Worm (Caenorhabditis elegans) whole organism, L3 larva: ENCODE results near the gene B0554.5.

Experiments used
- R02D3.7 ChIP-seq: fragments of 150-350 bp; optimal IDR thresholded peaks from 2 replicates; lab custom pipeline; 2014; ENCODE audit warnings: missing biosample characterization, missing genetic modification characterization
- aly-2 ChIP-seq: fragments of 150-350 bp; optimal IDR thresholded peaks from 2 replicates; lab custom pipeline; 2014; ENCODE audit warnings: missing biosample characterization, missing genetic modification characterization
- ama-1 ChIP-seq: fragments of 150-350 bp; optimal IDR thresholded peaks from 2 replicates; lab custom pipeline; 2018
- ceh-16 ChIP-seq: sonication (generic microtip); optimal IDR thresholded peaks from 2 replicates; lab custom pipeline; 2017; ENCODE audit warnings: missing biosample characterization, missing genetic modification characterization
- ceh-28 ChIP-seq: fragments of 150-350 bp; optimal IDR thresholded peaks from 2 replicates; lab custom pipeline; 2014; ENCODE audit warnings: missing biosample characterization, missing genetic modification reagents, missing genetic modification characterization
- ceh-82 ChIP-seq: fragments of 150-350 bp; optimal IDR thresholded peaks from 2 replicates; lab custom pipeline; 2014; ENCODE audit warnings: missing biosample characterization, missing genetic modification characterization
- ceh-9 ChIP-seq: sonication (generic microtip); optimal IDR thresholded peaks from 2 replicates; lab custom pipeline; 2018; ENCODE audit warnings: missing biosample characterization, missing genetic modification characterization
- daf-12 ChIP-seq: fragments of 150-350 bp; optimal IDR thresholded peaks from 2 replicates; lab custom pipeline; 2014; ENCODE audit warnings: missing biosample characterization, missing genetic modification reagents, missing genetic modification characterization
- egl-27 ChIP-seq: sonication (generic microtip); optimal IDR thresholded peaks from 4 replicates; lab custom pipeline; 2017; ENCODE audit warnings: missing biosample characterization, missing genetic modification reagents, missing genetic modification characterization
- egl-5 ChIP-seq: fragments of 150-350 bp; optimal IDR thresholded peaks from 2 replicates; lab custom pipeline; 2017; ENCODE audit warnings: missing biosample characterization, missing genetic modification reagents, missing genetic modification characterization, inconsistent platforms
- elt-2 ChIP-seq: sonication (generic microtip); optimal IDR thresholded peaks from 2 replicates; lab custom pipeline; 2016; ENCODE audit warnings: missing genetic modification reagents, mild to moderate bottlenecking, missing genetic modification characterization, missing compliant biosample characterization
- elt-3 ChIP-seq, 3 experiments: fragments of 150-350 bp in 1 of 3; sonication (generic microtip) in 2 of 3; optimal IDR thresholded peaks; 2 replicates in 2 of 3; 4 replicates in 1 of 3; lab custom pipeline; 2014 to 2017; ENCODE audit warnings: missing biosample characterization in 3 of 3, missing genetic modification characterization in 3 of 3
- fkh-10 ChIP-seq: sonication (generic microtip); optimal IDR thresholded peaks from 2 replicates; lab custom pipeline; 2017; ENCODE audit warnings: missing biosample characterization, missing genetic modification reagents, missing genetic modification characterization
- fkh-2 ChIP-seq: fragments of 150-350 bp; optimal IDR thresholded peaks from 2 replicates; lab custom pipeline; 2014; ENCODE audit warnings: missing biosample characterization, missing genetic modification reagents, missing genetic modification characterization
- fos-1 ChIP-seq: fragments of 150-350 bp; optimal IDR thresholded peaks from 2 replicates; lab custom pipeline; 2014; ENCODE audit warnings: missing biosample characterization, missing genetic modification characterization
- hmg-11 ChIP-seq: sonication (generic microtip); optimal IDR thresholded peaks from 2 replicates; lab custom pipeline; 2016; ENCODE audit warnings: missing genetic modification characterization, missing compliant biosample characterization
- jun-1 ChIP-seq: fragments of 150-350 bp; optimal IDR thresholded peaks from 2 replicates; lab custom pipeline; 2014; ENCODE audit warnings: missing biosample characterization, missing genetic modification reagents, missing genetic modification characterization
- lin-15B ChIP-seq: fragments of 150-350 bp; optimal IDR thresholded peaks from 2 replicates; lab custom pipeline; 2014; ENCODE audit warnings: missing biosample characterization, missing genetic modification characterization
- lin-39 ChIP-seq: fragments of 150-350 bp; optimal IDR thresholded peaks from 2 replicates; lab custom pipeline; 2018; ENCODE audit warnings: missing biosample characterization, missing genetic modification reagents, missing genetic modification characterization
- mdl-1 ChIP-seq: fragments of 150-350 bp; optimal IDR thresholded peaks from 2 replicates; lab custom pipeline; 2014; ENCODE audit warnings: missing biosample characterization, missing genetic modification characterization
- mml-1 ChIP-seq: fragments of 150-350 bp; sonication (generic microtip); optimal IDR thresholded peaks from 3 replicates; lab custom pipeline; 2014; ENCODE audit warnings: missing biosample characterization, missing genetic modification characterization
- nfya-1 ChIP-seq: sonication (generic microtip); optimal IDR thresholded peaks from 2 replicates; lab custom pipeline; 2017; ENCODE audit warnings: missing genetic modification characterization, mild to moderate bottlenecking, missing compliant biosample characterization, antibody characterized with exemption, moderate library complexity; ENCODE audit not compliant: insufficient read depth
- nhr-23 ChIP-seq: fragments of 150-350 bp; optimal IDR thresholded peaks from 2 replicates; lab custom pipeline; 2014; ENCODE audit warnings: missing biosample characterization, missing genetic modification reagents, missing genetic modification characterization
- nhr-237 ChIP-seq: fragments of 150-350 bp; optimal IDR thresholded peaks from 2 replicates; lab custom pipeline; 2014; ENCODE audit warnings: missing biosample characterization, missing genetic modification characterization
- nhr-25 ChIP-seq: sonication (generic microtip); optimal IDR thresholded peaks from 2 replicates; lab custom pipeline; 2017; ENCODE audit warnings: missing biosample characterization, missing genetic modification characterization
- nhr-28 ChIP-seq: fragments of 150-350 bp; optimal IDR thresholded peaks from 2 replicates; lab custom pipeline; 2014; ENCODE audit warnings: missing biosample characterization, missing genetic modification characterization
- nhr-43 ChIP-seq: sonication (generic microtip); optimal IDR thresholded peaks from 2 replicates; lab custom pipeline; 2016; ENCODE audit warnings: mild to moderate bottlenecking, missing genetic modification characterization, missing compliant biosample characterization; ENCODE audit not compliant: poor library complexity, severe bottlenecking
- nhr-67 ChIP-seq: fragments of 150-350 bp; optimal IDR thresholded peaks from 2 replicates; lab custom pipeline; 2014; ENCODE audit warnings: missing biosample characterization, missing genetic modification characterization
- nhr-76 ChIP-seq: fragments of 150-350 bp; sonication (generic microtip); optimal IDR thresholded peaks from 5 replicates; lab custom pipeline; 2014; ENCODE audit warnings: missing biosample characterization, missing genetic modification characterization
- pha-4 ChIP-seq: fragments of 150-350 bp; optimal IDR thresholded peaks from 2 replicates; lab custom pipeline; 2014; ENCODE audit warnings: missing biosample characterization, missing genetic modification reagents, missing genetic modification characterization
- pqm-1 ChIP-seq: fragments of 150-350 bp; optimal IDR thresholded peaks from 2 replicates; lab custom pipeline; 2017; ENCODE audit warnings: missing biosample characterization, missing genetic modification characterization, inconsistent platforms
- sea-2 ChIP-seq: fragments of 150-350 bp; sonication (generic microtip); optimal IDR thresholded peaks from 4 replicates; lab custom pipeline; 2014; ENCODE audit warnings: missing biosample characterization, missing genetic modification reagents, missing genetic modification characterization
- snpc-4 ChIP-seq: fragments of 150-350 bp; optimal IDR thresholded peaks from 2 replicates; lab custom pipeline; 2014; ENCODE audit warnings: missing biosample characterization, missing genetic modification characterization
- tbx-2 ChIP-seq: sonication (generic microtip); optimal IDR thresholded peaks from 2 replicates; lab custom pipeline; 2016; ENCODE audit warnings: mild to moderate bottlenecking, missing genetic modification characterization, missing compliant biosample characterization
- unc-39 ChIP-seq: sonication (generic microtip); optimal IDR thresholded peaks from 4 replicates; lab custom pipeline; 2017; ENCODE audit warnings: missing biosample characterization, missing genetic modification characterization
- unc-62 ChIP-seq: fragments of 150-350 bp; sonication (generic microtip); optimal IDR thresholded peaks from 4 replicates; lab custom pipeline; 2014; ENCODE audit warnings: missing biosample characterization, missing genetic modification reagents, missing genetic modification characterization
- zag-1 ChIP-seq: fragments of 150-350 bp; optimal IDR thresholded peaks from 2 replicates; lab custom pipeline; 2014; ENCODE audit warnings: missing biosample characterization, missing genetic modification characterization
- ztf-11 ChIP-seq: fragments of 150-350 bp; optimal IDR thresholded peaks from 2 replicates; lab custom pipeline; 2014; ENCODE audit warnings: missing biosample characterization, missing genetic modification characterization

The B0554.5 gene

ce11 chrV:424140-424539 is at the start of gene B0554.5:
TSS of gene B0554.5 (plus strand) at chrV:424440.
- TF ChIP-seq ceh-28: no peak
- TF ChIP-seq elt-2 (tag; lab: Kevin White, UChicago): no peak
- TF ChIP-seq hmg-11: no peak
- TF ChIP-seq nfya-1: no peak
- TF ChIP-seq pha-4 (tag; lab: Kevin White, UChicago): no peak

ce11 chrV:376790-377189 is 47.5 kb upstream of the B0554.5 start:
- TF ChIP-seq unc-62 (no peak), R02D3.7 (tag; lab: Kevin White, UChicago) (no peak), elt-2 (tag; lab: Kevin White, UChicago) (peak; percentile 51), fkh-10 (GFP tag; lab: Kevin White, UChicago) (no peak), ceh-28 (no peak), elt-3 (tag; optimal IDR thresholded peaks at IDR 0.05; lab: Kevin White, UChicago) (peak in 1 of 3 experiments; percentile 35), sea-2 (GFP tag; lab: Kevin White, UChicago) (no peak), jun-1 (tag; lab: Kevin White, UChicago) (no peak), nhr-43 (tag; lab: Kevin White, UChicago) (no peak), ceh-16 (tag; lab: Kevin White, UChicago) (no peak), mml-1 (no peak), mdl-1 (tag; lab: Kevin White, UChicago) (no peak), nhr-28 (no peak), fos-1 (tag; lab: Kevin White, UChicago) (no peak), ama-1 (lab: Kevin White, UChicago) (no peak)

ce11 chrV:378231-378630 is 46.0 kb upstream of the B0554.5 start:
- TF ChIP-seq pqm-1 (no peak), fkh-10 (GFP tag; lab: Kevin White, UChicago) (no peak), nhr-43 (tag; lab: Kevin White, UChicago) (peak; percentile 29), ceh-9 (tag; lab: Kevin White, UChicago) (no peak), lin-15B (tag; lab: Kevin White, UChicago) (no peak), nfya-1 (no peak), jun-1 (tag; lab: Kevin White, UChicago) (no peak), elt-3 (tag; optimal IDR thresholded peaks at IDR 0.05; lab: Kevin White, UChicago) (no peak), nhr-23 (tag; lab: Kevin White, UChicago) (peak; percentile 40), nhr-25 (peak; percentile 25)
- TF ChIP-seq, all 47 proteins: peak for 3

ce11 chrV:380186-380585 is 44.1 kb upstream of the B0554.5 start, which contains the start of gene mltn-8:
TSS of gene mltn-8 (minus strand) at chrV:380286.
- TF ChIP-seq mdl-1 (tag; lab: Kevin White, UChicago) (no peak), daf-12 (tag; lab: Kevin White, UChicago) (no peak), R02D3.7 (tag; lab: Kevin White, UChicago) (no peak), nhr-76 (tag; lab: Kevin White, UChicago) (no peak), mml-1 (no peak), nfya-1 (no peak), egl-5 (tag; lab: Kevin White, UChicago) (no peak), nhr-23 (tag; lab: Kevin White, UChicago) (no peak), zag-1 (tag; lab: Kevin White, UChicago) (no peak), ceh-16 (tag; lab: Kevin White, UChicago) (no peak), elt-3 (tag; optimal IDR thresholded peaks at IDR 0.05; lab: Kevin White, UChicago) (no peak), fkh-2 (tag; lab: Kevin White, UChicago) (no peak), fkh-10 (GFP tag; lab: Kevin White, UChicago) (no peak), hmg-11 (no peak)
- TF ChIP-seq, all 47 proteins: peak for 0

ce11 chrV:381227-381950 is 42.9 kb upstream of the B0554.5 start, which contains the start of gene ZK6.8:
TSS of gene ZK6.8 (plus strand) at chrV:381908.
- TF ChIP-seq aly-2 (tag; lab: Kevin White, UChicago): no peak
- no peak for TF ChIP-seq nhr-28
- TF ChIP-seq fkh-2 (tag; lab: Kevin White, UChicago): no peak
- TF ChIP-seq sea-2 (GFP tag; lab: Kevin White, UChicago): no peak
- no peak for TF ChIP-seq ceh-16 (tag; lab: Kevin White, UChicago)
- peak; percentile 27 for TF ChIP-seq ceh-28
- peak; percentile 31 for TF ChIP-seq snpc-4 (tag; lab: Kevin White, UChicago)
- no peak for TF ChIP-seq lin-39
- no peak for TF ChIP-seq zag-1 (tag; lab: Kevin White, UChicago)
- no peak for TF ChIP-seq ceh-82 (tag; lab: Kevin White, UChicago)
- TF ChIP-seq unc-62: peak; percentile 27
- TF ChIP-seq fos-1 (tag; lab: Kevin White, UChicago): no peak
- no peak for TF ChIP-seq ztf-11 (tag; lab: Kevin White, UChicago)
- TF ChIP-seq lin-15B (tag; lab: Kevin White, UChicago): no peak
- no peak for TF ChIP-seq nhr-237 (tag; lab: Kevin White, UChicago)
- TF ChIP-seq elt-2 (tag; lab: Kevin White, UChicago): peak; percentile 26
- peak; percentile 58 for TF ChIP-seq egl-27 (tag; lab: Kevin White, UChicago)
- TF ChIP-seq egl-5 (tag; lab: Kevin White, UChicago): no peak
- TF ChIP-seq nhr-67 (tag; lab: Kevin White, UChicago): no peak
- TF ChIP-seq nhr-23 (tag; lab: Kevin White, UChicago): peak; percentile 93
- TF ChIP-seq nfya-1: no peak
- TF ChIP-seq elt-3 (tag; optimal IDR thresholded peaks at IDR 0.05; lab: Kevin White, UChicago): peak; percentile 64 to 72 (median 69)
- no peak for TF ChIP-seq pha-4 (tag; lab: Kevin White, UChicago)
- TF ChIP-seq fkh-10 (GFP tag; lab: Kevin White, UChicago): no peak
- TF ChIP-seq unc-39 (tag; lab: Kevin White, UChicago): no peak
- TF ChIP-seq pqm-1: no peak
- no peak for TF ChIP-seq ama-1 (lab: Kevin White, UChicago)
- peak; percentile 92 for TF ChIP-seq nhr-25
- peak; percentile 10 for TF ChIP-seq tbx-2 (tag; lab: Kevin White, UChicago)
- TF ChIP-seq nhr-43 (tag; lab: Kevin White, UChicago): peak; percentile 97
